Fruit fly (Drosophila melanogaster) whole organism, wandering third instar larva: ENCODE measurements around the gene CG9920.
A peak's percentile ranks its signal among the peaks of the same experiment; 100 is the strongest.

Experiments used
- Abd-B ChIP-seq: fragments of >200 bp; optimal IDR thresholded peaks from 2 replicates; lab custom pipeline; 2017; ENCODE audit warnings: missing biosample characterization, missing genetic modification characterization
- CG32264 ChIP-seq: fragments of 200-800 bp; sonication (Bioruptor generic); optimal IDR thresholded peaks from 2 replicates; lab custom pipeline; 2016; ENCODE audit warnings: missing biosample characterization, missing genetic modification characterization
- CG9705 ChIP-seq: fragments of 200-800 bp; sonication (Bioruptor generic); optimal IDR thresholded peaks from 2 replicates; lab custom pipeline; 2018; ENCODE audit warnings: missing biosample characterization, mild to moderate bottlenecking, missing genetic modification characterization
- CrebA ChIP-seq: fragments of 200-800 bp; sonication (Bioruptor generic); optimal IDR thresholded peaks from 2 replicates; lab custom pipeline; 2016; ENCODE audit warnings: missing biosample characterization, mild to moderate bottlenecking, missing genetic modification characterization, borderline replicate concordance
- Dfd ChIP-seq: fragments of >200 bp; optimal IDR thresholded peaks from 2 replicates; lab custom pipeline; 2017; ENCODE audit warnings: missing biosample characterization, missing genetic modification characterization
- Dif ChIP-seq: fragments of 200-275, 200-300 bp; sonication (Bioruptor generic); optimal IDR thresholded peaks from 2 replicates; lab custom pipeline; 2018; ENCODE audit warnings: missing biosample characterization, missing genetic modification characterization; ENCODE audit not compliant: partially characterized antibody
- Hnf4 ChIP-seq: fragments of 200-800 bp; sonication (Bioruptor generic); optimal IDR thresholded peaks from 2 replicates; lab custom pipeline; 2016; ENCODE audit warnings: missing biosample characterization, mild to moderate bottlenecking, missing genetic modification characterization
- Hr78 ChIP-seq: fragments of >200 bp; optimal IDR thresholded peaks from 2 replicates; lab custom pipeline; 2017; ENCODE audit warnings: missing biosample characterization, missing genetic modification characterization
- Hr83 ChIP-seq: fragments of 200-300 bp; sonication (Bioruptor generic); optimal IDR thresholded peaks from 2 replicates; lab custom pipeline; 2016; ENCODE audit warnings: missing biosample characterization, mild to moderate bottlenecking, missing genetic modification characterization, moderate library complexity; ENCODE audit not compliant: poor library complexity, severe bottlenecking
- Jra ChIP-seq: sonication (Bioruptor generic); optimal IDR thresholded peaks from 2 replicates; lab custom pipeline; 2016; ENCODE audit warnings: missing biosample characterization, missing genetic modification characterization
- Myc ChIP-seq: fragments of >200 bp; optimal IDR thresholded peaks from 2 replicates; lab custom pipeline; 2017
- N ChIP-seq: fragments of >200 bp; optimal IDR thresholded peaks from 2 replicates; lab custom pipeline; 2018; ENCODE audit warnings: missing biosample characterization, missing external identifiers, missing genetic modification characterization
- Rel ChIP-seq, 2 experiments: fragments of 200-800 bp; sonication (Bioruptor generic) in 1 of 2; optimal IDR thresholded peaks; 2 replicates in 1 of 2; 3 replicates in 1 of 2; lab custom pipeline; 2016 to 2019; ENCODE audit warnings: mild to moderate bottlenecking in 2 of 2, missing biosample characterization in 2 of 2, missing genetic modification characterization in 2 of 2, moderate library complexity in 1 of 2
- Sp1 ChIP-seq: fragments of 200-800 bp; sonication (Bioruptor generic); optimal IDR thresholded peaks from 3 replicates; lab custom pipeline; 2019; ENCODE audit warnings: missing biosample characterization, mild to moderate bottlenecking, missing genetic modification characterization, moderate library complexity
- Vsx2 ChIP-seq: fragments of 200-300, 225-300 bp; sonication (Bioruptor generic); optimal IDR thresholded peaks from 2 replicates; lab custom pipeline; 2018; ENCODE audit warnings: missing biosample characterization, missing genetic modification characterization; ENCODE audit not compliant: partially characterized antibody
- br ChIP-seq: fragments of 200-800 bp; sonication (Bioruptor generic); optimal IDR thresholded peaks from 2 replicates; lab custom pipeline; 2016; ENCODE audit warnings: missing biosample characterization, missing genetic modification characterization
- brk ChIP-seq: fragments of 200-800 bp; sonication (Bioruptor generic); optimal IDR thresholded peaks from 2 replicates; lab custom pipeline; 2016; ENCODE audit warnings: missing biosample characterization, mild to moderate bottlenecking, missing genetic modification characterization
- dl ChIP-seq, 2 experiments: fragments of 175-275, 200-275 bp in 1 of 2; fragments of 200-275 bp in 1 of 2; sonication (Bioruptor generic); optimal IDR thresholded peaks; lab custom pipeline; 2018; ENCODE audit warnings: mild to moderate bottlenecking in 2 of 2, missing biosample characterization in 2 of 2, missing genetic modification characterization in 2 of 2, moderate library complexity in 2 of 2; ENCODE audit not compliant: partially characterized antibody in 2 of 2, insufficient read depth in 1 of 2
- dsf ChIP-seq: sonication (Bioruptor generic); optimal IDR thresholded peaks from 2 replicates; lab custom pipeline; 2016; ENCODE audit warnings: missing biosample characterization, missing genetic modification characterization, borderline replicate concordance
- ey ChIP-seq: fragments of 200-800 bp; sonication (Bioruptor generic); optimal IDR thresholded peaks from 2 replicates; lab custom pipeline; 2016; ENCODE audit warnings: missing biosample characterization, missing genetic modification characterization
- foxo ChIP-seq, 2 experiments: fragments of 200-800 bp; sonication (Bioruptor generic); optimal IDR thresholded peaks; 2 replicates in 1 of 2; 3 replicates in 1 of 2; lab custom pipeline; 2016 to 2017; ENCODE audit warnings: missing biosample characterization in 2 of 2, missing genetic modification characterization in 2 of 2
- fru ChIP-seq: fragments of 200-800 bp; sonication (Bioruptor generic); optimal IDR thresholded peaks from 3 replicates; lab custom pipeline; 2016; ENCODE audit warnings: missing biosample characterization, mild to moderate bottlenecking, missing genetic modification characterization
- h ChIP-seq: fragments of 200-800 bp; sonication (Bioruptor generic); optimal IDR thresholded peaks from 3 replicates; lab custom pipeline; 2016; ENCODE audit warnings: missing biosample characterization, mild to moderate bottlenecking, missing genetic modification characterization
- jim ChIP-seq: fragments of 175-275, 200-325 bp; sonication (Bioruptor generic); optimal IDR thresholded peaks from 2 replicates; lab custom pipeline; 2016; ENCODE audit warnings: missing biosample characterization, mild to moderate bottlenecking, missing genetic modification characterization
- lola ChIP-seq: fragments of >200 bp; optimal IDR thresholded peaks from 2 replicates; lab custom pipeline; 2017; ENCODE audit warnings: missing biosample characterization, missing genetic modification characterization
- pan ChIP-seq: fragments of >200 bp; optimal IDR thresholded peaks from 2 replicates; lab custom pipeline; 2017
- psq ChIP-seq: fragments of 200-800 bp; sonication (Bioruptor generic); optimal IDR thresholded peaks from 3 replicates; lab custom pipeline; 2017; ENCODE audit warnings: missing biosample characterization, mild to moderate bottlenecking, missing genetic modification characterization, moderate library complexity
- rgr ChIP-seq: fragments of 200-800 bp; sonication (Bioruptor generic); optimal IDR thresholded peaks from 3 replicates; lab custom pipeline; 2016; ENCODE audit warnings: missing biosample characterization, mild to moderate bottlenecking, missing genetic modification characterization
- sage ChIP-seq: fragments of 200-800 bp; sonication (Bioruptor generic); optimal IDR thresholded peaks from 2 replicates; lab custom pipeline; 2016; ENCODE audit warnings: missing biosample characterization, mild to moderate bottlenecking, missing genetic modification characterization
- sv ChIP-seq: fragments of 200-800 bp; sonication (Bioruptor generic); optimal IDR thresholded peaks from 3 replicates; lab custom pipeline; 2016; ENCODE audit warnings: missing biosample characterization, missing genetic modification characterization
- tai ChIP-seq: sonication (Bioruptor generic); optimal IDR thresholded peaks from 2 replicates; lab custom pipeline; 2016; ENCODE audit warnings: missing biosample characterization, missing genetic modification characterization
- usp ChIP-seq: fragments of >200 bp; optimal IDR thresholded peaks from 2 replicates; lab custom pipeline; 2017; ENCODE audit warnings: missing biosample characterization, missing genetic modification characterization
- woc ChIP-seq: sonication (Bioruptor generic); optimal IDR thresholded peaks from 2 replicates; lab custom pipeline; 2016; ENCODE audit warnings: missing biosample characterization, mild to moderate bottlenecking, missing genetic modification characterization

Gene CG9920

DNA sequence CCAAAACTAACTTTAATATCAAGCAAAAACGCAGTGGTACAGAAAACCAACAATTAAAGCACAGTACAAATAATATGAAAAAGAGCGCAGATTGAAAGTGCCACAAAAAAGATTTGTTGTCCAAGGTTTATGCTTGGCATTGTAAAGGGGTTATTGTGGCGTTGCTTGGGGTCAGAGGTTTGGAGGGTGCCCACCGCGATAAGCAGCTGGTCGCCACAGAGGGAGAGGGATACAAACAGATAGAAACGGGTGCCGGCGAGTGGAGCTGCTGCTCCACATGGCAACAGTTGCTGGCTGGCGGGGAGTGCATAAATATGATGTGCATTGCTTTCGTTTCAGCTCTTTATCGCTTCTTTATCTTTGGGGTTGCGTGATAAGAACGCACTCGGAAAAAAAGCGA, 37.5 kb downstream of the CG9920 start:
- TF ChIP-seq CG9705 (GFP tag; lab: Kevin White, UChicago) (no peak), Hr83 (GFP tag; lab: Kevin White, UChicago) (no peak), lola (no peak), jim (no peak)

DNA sequence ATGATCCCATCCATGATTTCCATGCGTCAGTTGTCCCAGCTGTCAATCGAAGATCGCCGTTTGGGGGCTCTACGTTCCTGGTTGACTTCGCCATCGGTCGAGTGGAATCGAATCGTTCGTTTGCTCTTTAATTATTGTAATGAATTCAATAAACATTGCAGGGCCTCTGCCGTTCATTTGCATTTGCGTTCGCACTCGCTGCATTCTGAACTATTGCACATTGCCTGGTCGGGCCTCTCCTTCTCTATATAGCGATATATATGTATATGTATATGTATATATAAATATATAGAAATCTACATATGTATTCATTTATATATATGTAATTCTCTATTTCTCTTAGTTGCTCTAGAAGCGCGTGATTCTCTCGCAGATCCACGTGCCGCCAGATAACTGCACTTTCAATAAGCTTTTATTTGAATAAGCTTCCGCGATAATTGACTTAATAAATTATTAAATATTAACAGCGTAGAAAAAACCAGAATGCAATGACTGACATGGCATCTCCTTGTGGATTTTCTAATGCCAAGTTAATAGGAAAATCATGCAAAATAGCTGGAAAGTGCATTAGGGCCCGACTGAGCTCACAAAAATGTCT, 38.1 kb downstream of the CG9920 start:
- TF ChIP-seq Sp1 (GFP tag; lab: Kevin White, UChicago) (no peak), dl (GFP tag; optimal IDR thresholded peaks at IDR 0.05; lab: Kevin White, UChicago; ENCODE audit: insufficient read depth in 1 of 2, partially characterized antibody in 2 of 2) (no peak), psq (GFP tag; lab: Kevin White, UChicago) (no peak), sv (GFP tag; lab: Kevin White, UChicago) (no peak), pan (lab: Kevin White, UChicago) (no peak), br (GFP tag; lab: Kevin White, UChicago) (no peak), CG9705 (GFP tag; lab: Kevin White, UChicago) (no peak), CG32264 (no peak)
- TF ChIP-seq, all 38 proteins: peak for 0

DNA sequence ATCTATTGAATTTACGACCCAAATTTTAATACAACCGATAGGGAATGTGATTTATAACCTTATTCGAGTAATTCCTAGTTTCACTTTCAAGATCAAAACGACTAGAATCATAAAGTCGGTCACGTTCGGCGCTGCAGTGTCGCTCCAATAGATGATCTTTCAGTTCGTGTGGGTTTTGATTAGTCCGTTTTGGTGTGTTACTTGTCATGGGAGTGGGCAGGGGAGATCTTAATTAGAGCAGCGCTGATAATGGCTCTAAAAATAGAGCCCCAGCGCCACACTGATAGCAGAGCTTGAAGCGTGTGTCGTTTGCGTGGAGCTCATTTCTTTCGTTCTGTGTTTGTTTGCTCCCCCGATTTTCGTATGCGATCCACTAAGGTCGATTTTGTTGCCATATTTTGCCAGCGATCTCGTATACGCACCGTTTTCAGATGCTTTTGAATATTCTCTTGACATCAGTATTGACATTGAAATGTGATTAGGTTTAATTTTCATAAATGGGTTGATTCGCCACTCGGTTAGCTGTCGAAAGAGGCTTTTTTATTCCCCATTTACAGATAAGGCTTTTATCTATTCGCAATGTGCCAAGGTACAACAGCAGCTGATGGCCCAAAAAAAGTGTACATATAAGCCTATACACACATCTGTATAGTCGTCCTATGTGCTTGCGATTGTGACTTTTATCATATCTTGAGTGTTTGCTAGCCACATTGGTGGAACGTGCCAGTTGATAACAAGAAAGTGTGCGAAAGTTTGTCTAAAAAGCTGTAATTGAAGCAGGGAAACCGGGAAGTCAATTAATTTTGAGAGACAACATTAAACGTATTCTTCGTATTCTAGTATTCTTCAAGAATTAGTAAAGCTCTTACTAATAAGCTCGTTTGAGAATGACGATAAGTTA, 39.1 kb downstream of the CG9920 start:
- TF ChIP-seq h (GFP tag; lab: Kevin White, UChicago) (peak; percentile 53), CG32264 (no peak), Hnf4 (GFP tag; lab: Kevin White, UChicago) (peak; percentile 24)
- TF ChIP-seq, all 38 proteins: peak for 2

DNA sequence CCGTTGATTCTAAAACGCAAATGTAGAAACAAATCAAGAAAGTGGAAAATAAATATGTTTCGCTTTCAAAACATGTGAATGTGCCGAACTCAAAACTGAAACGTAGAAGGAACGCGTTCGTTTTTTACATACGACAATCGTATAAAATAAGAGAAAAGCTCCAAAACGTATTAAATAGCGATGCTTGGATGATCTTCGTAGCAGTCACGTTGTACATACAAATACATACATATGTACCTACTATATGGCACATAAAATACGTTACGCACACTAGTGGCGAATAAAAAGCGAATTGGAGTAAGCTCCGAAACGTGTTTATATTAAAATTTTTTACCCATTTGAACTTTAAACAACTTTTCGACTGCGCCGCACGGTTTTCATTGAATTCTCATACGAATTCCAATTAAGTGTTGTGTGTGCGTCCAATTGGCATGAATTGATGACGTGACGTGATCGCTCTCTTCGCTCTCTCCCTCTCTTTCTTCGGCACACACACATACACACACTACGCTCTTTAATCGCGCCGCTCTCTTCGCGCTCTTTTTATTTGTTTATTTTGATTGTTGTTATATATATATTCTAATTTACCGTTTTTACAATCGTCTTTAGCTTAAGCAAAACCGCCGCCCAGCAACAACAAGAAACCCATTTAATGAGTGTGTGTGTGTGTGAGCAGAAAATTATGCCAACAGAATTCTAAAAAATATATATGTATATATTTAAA, 40.6 kb downstream of the CG9920 start:
- TF ChIP-seq foxo (GFP tag; optimal IDR thresholded peaks at IDR 0.05; lab: Kevin White, UChicago): peak in 1 of 2 experiments; percentile 7
- peak; percentile 81 for TF ChIP-seq sage (GFP tag; lab: Kevin White, UChicago)
- TF ChIP-seq Dif (GFP tag; lab: Kevin White, UChicago): peak; percentile 84
- peak; percentile 52 to 60 for TF ChIP-seq dl (GFP tag; optimal IDR thresholded peaks at IDR 0.05; lab: Kevin White, UChicago; ENCODE audit: insufficient read depth in 1 of 2, partially characterized antibody in 2 of 2)
- peak; percentile 63 for TF ChIP-seq Vsx2 (GFP tag; lab: Kevin White, UChicago)
- no peak for TF ChIP-seq ey
- TF ChIP-seq pan (lab: Kevin White, UChicago): no peak
- TF ChIP-seq CrebA (GFP tag; lab: Kevin White, UChicago): peak; percentile 71
- peak; percentile 3 for TF ChIP-seq Dfd (GFP tag; lab: Kevin White, UChicago)
- TF ChIP-seq Rel (GFP tag; optimal IDR thresholded peaks at IDR 0.05; lab: Kevin White, UChicago): peak; percentile 65
- TF ChIP-seq Rel (tag; optimal IDR thresholded peaks at IDR 0.05; lab: Kevin White, UChicago): no peak
- TF ChIP-seq, all 38 proteins: peak for 8

DNA sequence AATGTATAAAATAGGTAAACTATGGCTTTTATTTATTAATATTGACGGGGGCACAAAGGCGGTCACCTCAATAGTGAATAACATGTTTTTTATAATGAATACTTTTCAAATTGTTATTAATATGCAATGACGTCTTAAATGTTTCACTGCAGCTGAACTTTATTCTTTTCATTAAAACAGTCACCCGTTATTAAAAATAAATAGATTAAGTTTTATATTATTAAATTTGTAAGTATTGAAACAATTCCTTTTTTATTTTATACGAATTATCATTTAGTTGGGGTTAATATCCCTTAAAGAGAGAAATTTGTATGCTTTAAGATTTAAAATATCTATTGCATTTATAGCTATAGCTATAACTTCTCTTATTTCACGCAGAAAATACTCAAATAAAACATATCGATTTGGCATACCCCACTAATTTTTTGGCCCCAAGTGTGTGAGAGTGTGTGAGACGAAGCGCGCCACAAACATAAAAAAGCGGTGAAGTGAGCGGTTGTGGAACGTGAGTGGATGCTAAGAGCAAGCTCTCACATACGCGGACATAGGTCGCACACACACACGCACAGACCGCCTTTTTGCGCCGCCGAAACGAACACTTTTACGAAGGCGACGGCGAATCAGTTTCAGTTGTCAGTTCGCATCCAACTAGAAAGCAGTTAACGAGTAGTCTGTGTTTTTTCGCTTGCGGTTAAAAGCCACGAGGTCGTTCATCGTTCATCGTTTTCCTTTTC, 41.4 kb downstream of the CG9920 start, which contains the start of gene foxo:
foxo (plus strand) TSS at position 626 of the 734 bp plus-strand sequence.
- TF ChIP-seq sv (GFP tag; lab: Kevin White, UChicago): no peak
- peak; percentile 78 for TF ChIP-seq Sp1 (GFP tag; lab: Kevin White, UChicago)
- peak; percentile 69 for TF ChIP-seq h (GFP tag; lab: Kevin White, UChicago)
- TF ChIP-seq fru: peak; percentile 65
- TF ChIP-seq sage (GFP tag; lab: Kevin White, UChicago): peak; percentile 27
- peak; percentile 45 for TF ChIP-seq CG32264
- TF ChIP-seq CrebA (GFP tag; lab: Kevin White, UChicago): peak; percentile 14
- TF ChIP-seq woc: peak; percentile 15
- peak; percentile 69 for TF ChIP-seq rgr (GFP tag; lab: Kevin White, UChicago)
- TF ChIP-seq Hr78: no peak
- peak; percentile 39 for TF ChIP-seq ey
- TF ChIP-seq psq (GFP tag; lab: Kevin White, UChicago): peak; percentile 69
- peak; percentile 4 for TF ChIP-seq Vsx2 (GFP tag; lab: Kevin White, UChicago)
- TF ChIP-seq CG9705 (GFP tag; lab: Kevin White, UChicago): no peak
- TF ChIP-seq Jra (GFP tag; lab: Kevin White, UChicago): peak; percentile 8
- no peak for TF ChIP-seq Abd-B (GFP tag; lab: Kevin White, UChicago)
- TF ChIP-seq Hnf4 (GFP tag; lab: Kevin White, UChicago): peak; percentile 42
- TF ChIP-seq dsf (GFP tag; lab: Kevin White, UChicago): no peak
- peak; percentile 18 for TF ChIP-seq Myc (lab: Kevin White, UChicago)
- TF ChIP-seq N (GFP tag; lab: Kevin White, UChicago): no peak
- no peak for TF ChIP-seq lola
- peak in 1 of 2 experiments; percentile 78 for TF ChIP-seq dl (GFP tag; optimal IDR thresholded peaks at IDR 0.05; lab: Kevin White, UChicago; ENCODE audit: insufficient read depth in 1 of 2, partially characterized antibody in 2 of 2)
- no peak for TF ChIP-seq tai (GFP tag; lab: Kevin White, UChicago)
- no peak for TF ChIP-seq Dfd (GFP tag; lab: Kevin White, UChicago)
- peak; percentile 32 for TF ChIP-seq brk
- TF ChIP-seq usp (GFP tag; lab: Kevin White, UChicago): no peak
